Worm (Caenorhabditis elegans) whole organism, L2 larva: Measurements from ENCODE around the gene adt-3.

Source experiments
- alr-1 ChIP-seq: fragments of 150-350 bp; optimal IDR thresholded peaks from 2 replicates; lab custom pipeline; 2014; ENCODE audit warnings: missing biosample characterization, missing genetic modification characterization
- egl-27 ChIP-seq: sonication (generic microtip); optimal IDR thresholded peaks from 3 replicates; lab custom pipeline; 2017; ENCODE audit warnings: missing biosample characterization, missing genetic modification reagents, missing genetic modification characterization
- lin-39 ChIP-seq: fragments of 150-350 bp; optimal IDR thresholded peaks from 2 replicates; lab custom pipeline; 2014; ENCODE audit warnings: missing biosample characterization, missing genetic modification reagents, missing genetic modification characterization
- unc-39 ChIP-seq: fragments of 150-350 bp; optimal IDR thresholded peaks from 2 replicates; lab custom pipeline; 2014; ENCODE audit warnings: missing biosample characterization, missing genetic modification characterization
- ztf-4 ChIP-seq: fragments of 150-350 bp; optimal IDR thresholded peaks from 2 replicates; lab custom pipeline; 2014; ENCODE audit warnings: missing biosample characterization, missing genetic modification characterization

DNA sequence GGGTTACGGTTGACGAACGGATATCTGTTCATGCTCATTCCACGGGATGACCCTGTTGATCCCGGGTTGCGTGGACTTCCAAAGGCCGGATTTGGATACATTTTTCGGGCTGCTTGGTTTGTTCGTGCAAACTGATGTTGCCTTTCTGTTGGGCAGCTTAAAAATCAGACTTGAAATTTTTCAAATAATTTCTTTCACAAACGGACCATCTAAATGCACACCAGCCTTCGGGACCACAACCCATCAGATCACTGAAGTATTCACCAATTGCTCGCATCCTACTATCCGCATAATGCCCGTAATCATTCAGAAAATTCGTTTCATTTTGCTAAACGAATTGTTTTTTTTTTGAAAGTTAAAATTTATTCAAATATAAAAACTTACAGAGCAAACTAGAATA is 35.9 kb upstream of the adt-3 start, which contains the start of gene F47F2.3:
- no peak for TF ChIP-seq unc-39 (tag; lab: Kevin White, UChicago)
- no peak for TF ChIP-seq alr-1 (tag; lab: Kevin White, UChicago)
- TF ChIP-seq egl-27, result no peak
- no peak for TF ChIP-seq lin-39 (tag; lab: Kevin White, UChicago)
- TF ChIP-seq ztf-4 (tag; lab: Kevin White, UChicago), result no peak
